Worm (Caenorhabditis elegans) whole organism, L4/young adult: Measurements from ENCODE around the gene F44B9.10.

Experiments used
- W03F9.2 ChIP-seq: fragments of 150-350 bp; optimal IDR thresholded peaks from 2 replicates; lab custom pipeline; 2014; ENCODE audit warnings: missing biosample characterization, missing genetic modification characterization
- dao-5 ChIP-seq: sonication (generic microtip); optimal IDR thresholded peaks from 2 replicates; lab custom pipeline; 2016; ENCODE audit warnings: missing genotype, missing genetic modification characterization, moderate library complexity, missing compliant biosample characterization
- him-1 ChIP-seq: sonication (generic microtip); optimal IDR thresholded peaks from 2 replicates; lab custom pipeline; 2016; ENCODE audit warnings: missing genotype, missing genetic modification reagents, missing genetic modification characterization, missing compliant biosample characterization

- TF ChIP-seq him-1 (no peak), dao-5 (no peak), W03F9.2 (tag; lab: Kevin White, UChicago) (no peak)
These were observed 43.7 kb upstream of the F44B9.10 start for ce11 chrIII:8077180-8077579.
